Worm (Caenorhabditis elegans) whole organism, L4 larva: ENCODE results near the gene srd-2.
A peak's percentile ranks its signal among the peaks of the same experiment; 100 is the strongest.

Source experiments
- F10B5.3 ChIP-seq: sonication (generic microtip); optimal IDR thresholded peaks from 2 replicates; lab custom pipeline; 2016; ENCODE audit warnings: mild to moderate bottlenecking, missing genetic modification characterization, missing compliant biosample characterization
- F26F4.8 ChIP-seq: fragments of 200-800 bp; sonication (Bioruptor generic); conservative IDR thresholded peaks from 2 replicates; pipeline ENCODE4 v1.3.6; 2022; ENCODE audit warnings: missing genetic modification characterization, missing compliant biosample characterization
- R02D3.7 ChIP-seq: fragments of 150-350 bp; sonication (generic microtip); optimal IDR thresholded peaks from 3 replicates; lab custom pipeline; 2014; ENCODE audit warnings: missing biosample characterization, missing genetic modification characterization
- Y5F2A.4 ChIP-seq: fragments of 200-800 bp; sonication (Bioruptor generic); optimal IDR thresholded peaks from 2 replicates; lab custom pipeline; 2018; ENCODE audit warnings: mild to moderate bottlenecking, missing genetic modification characterization, missing compliant biosample characterization
- ZK337.2 ChIP-seq: fragments of 200-800 bp; sonication (Bioruptor generic); IDR thresholded peaks from 2 replicates; pipeline ENCODE4 v1.3.6; 2022; ENCODE audit warnings: missing genetic modification reagents, missing genetic modification characterization, missing compliant biosample characterization
- aha-1 ChIP-seq: fragments of 150-350 bp; peaks from one replicate; lab custom pipeline; 2014; ENCODE audit warnings: missing biosample characterization, missing genetic modification characterization
- ceh-20 ChIP-seq: fragments of 200-800 bp; sonication (Bioruptor generic); IDR thresholded peaks from 2 replicates; pipeline ENCODE4 v1.3.6; 2022; ENCODE audit warnings: missing genetic modification reagents, missing genetic modification characterization, missing compliant biosample characterization
- ceh-32 ChIP-seq: sonication (generic microtip); optimal IDR thresholded peaks from 2 replicates; lab custom pipeline; 2016; ENCODE audit warnings: mild to moderate bottlenecking, missing genetic modification characterization, missing compliant biosample characterization; ENCODE audit not compliant: poor library complexity
- ceh-62 ChIP-seq: sonication (generic microtip); optimal IDR thresholded peaks from 2 replicates; lab custom pipeline; 2017; ENCODE audit warnings: missing biosample characterization, missing genetic modification characterization
- ces-1 ChIP-seq: fragments of 150-350 bp; sonication (generic microtip); optimal IDR thresholded peaks from 4 replicates; lab custom pipeline; 2014; ENCODE audit warnings: missing biosample characterization, missing genetic modification reagents, missing genetic modification characterization
- cey-2 ChIP-seq: sonication (generic microtip); optimal IDR thresholded peaks from 3 replicates; lab custom pipeline; 2017; ENCODE audit warnings: missing genetic modification characterization, mild to moderate bottlenecking, missing compliant biosample characterization, antibody characterized with exemption, borderline replicate concordance; ENCODE audit not compliant: insufficient read depth
- daf-16 ChIP-seq, 3 experiments: sonication (generic microtip); optimal IDR thresholded peaks; 2 replicates each; lab custom pipeline; 2016 to 2017; ENCODE audit warnings: missing genetic modification characterization in 3 of 3, missing genetic modification reagents in 3 of 3, mild to moderate bottlenecking in 2 of 3, missing compliant biosample characterization in 2 of 3, missing biosample characterization in 1 of 3, moderate library complexity in 1 of 3
- daf-8 ChIP-seq: fragments of 200-800 bp; sonication (Bioruptor generic); IDR thresholded peaks from 2 replicates; pipeline ENCODE4 v1.3.6; 2022; ENCODE audit warnings: missing genetic modification characterization, missing compliant biosample characterization
- dmd-6 ChIP-seq: fragments of 200-800 bp; sonication (Bioruptor generic); IDR thresholded peaks from 2 replicates; pipeline ENCODE4 v1.3.6; 2022; ENCODE audit warnings: missing genetic modification reagents, missing genetic modification characterization, missing compliant biosample characterization
- dpl-1 ChIP-seq: fragments of 150-350 bp; optimal IDR thresholded peaks from 2 replicates; lab custom pipeline; 2014; ENCODE audit warnings: missing biosample characterization, missing genetic modification reagents, missing genetic modification characterization
- egl-27 ChIP-seq: sonication (generic microtip); optimal IDR thresholded peaks from 3 replicates; lab custom pipeline; 2017; ENCODE audit warnings: missing biosample characterization, missing genetic modification reagents, missing genetic modification characterization
- fos-1 ChIP-seq: fragments of 150-350 bp; optimal IDR thresholded peaks from 2 replicates; lab custom pipeline; 2014; ENCODE audit warnings: missing biosample characterization, missing genetic modification characterization
- hlh-11 ChIP-seq: fragments of 200-800 bp; sonication (Bioruptor generic); optimal IDR thresholded peaks from 2 replicates; lab custom pipeline; 2018; ENCODE audit warnings: mild to moderate bottlenecking, missing genetic modification characterization, missing compliant biosample characterization
- lin-13 ChIP-seq: fragments of 150-350 bp; optimal IDR thresholded peaks from 2 replicates; lab custom pipeline; 2014; ENCODE audit warnings: missing biosample characterization, missing genetic modification reagents, missing genetic modification characterization
- lin-29 ChIP-seq: fragments of 200-800 bp; sonication (Bioruptor generic); IDR thresholded peaks from 2 replicates; pipeline ENCODE4 v1.3.6; 2022; ENCODE audit warnings: missing genetic modification reagents, missing genetic modification characterization, missing compliant biosample characterization
- mep-1 ChIP-seq: fragments of 150-350 bp; sonication (generic microtip); optimal IDR thresholded peaks from 3 replicates; lab custom pipeline; 2014; ENCODE audit warnings: missing biosample characterization, missing genetic modification characterization
- mxl-3 ChIP-seq: fragments of 200-800 bp; sonication (Bioruptor generic); optimal IDR thresholded peaks from 2 replicates; lab custom pipeline; 2018; ENCODE audit warnings: mild to moderate bottlenecking, missing genetic modification characterization, missing compliant biosample characterization
- nhr-10 ChIP-seq: fragments of 150-350 bp; optimal IDR thresholded peaks from 2 replicates; lab custom pipeline; 2014; ENCODE audit warnings: missing biosample characterization, missing genetic modification characterization
- nhr-28 ChIP-seq: fragments of 150-350 bp; optimal IDR thresholded peaks from 2 replicates; lab custom pipeline; 2014; ENCODE audit warnings: missing biosample characterization, missing genetic modification characterization
- nhr-42 ChIP-seq: fragments of 200-800 bp; sonication (Bioruptor generic); IDR thresholded peaks from 2 replicates; pipeline ENCODE4 v1.3.6; 2022; ENCODE audit warnings: missing genetic modification characterization, missing compliant biosample characterization
- nhr-48 ChIP-seq: sonication (generic microtip); optimal IDR thresholded peaks from 2 replicates; lab custom pipeline; 2016; ENCODE audit warnings: mild to moderate bottlenecking, missing genetic modification characterization, missing compliant biosample characterization
- nhr-77 ChIP-seq: fragments of 150-350 bp; optimal IDR thresholded peaks from 2 replicates; lab custom pipeline; 2014; ENCODE audit warnings: missing biosample characterization, missing genetic modification characterization
- pha-4 ChIP-seq, 2 experiments: fragments of 150-350 bp in 1 of 2; fragments of 200-800 bp in 1 of 2; sonication (Bioruptor generic) in 1 of 2; IDR thresholded peaks in 1 of 2; optimal IDR thresholded peaks in 1 of 2; 2 replicates each; pipeline versions ENCODE4 v1.3.6 to Lab custom; 2014 to 2022; ENCODE audit warnings: missing genetic modification characterization in 2 of 2, missing genetic modification reagents in 2 of 2, missing biosample characterization in 1 of 2, missing compliant biosample characterization in 1 of 2
- php-3 ChIP-seq: fragments of 200-800 bp; sonication (Bioruptor generic); IDR thresholded peaks from 2 replicates; pipeline ENCODE4 v1.3.6; 2022; ENCODE audit warnings: missing genetic modification reagents, missing genetic modification characterization, missing compliant biosample characterization
- pqm-1 ChIP-seq: sonication (generic microtip); optimal IDR thresholded peaks from 2 replicates; lab custom pipeline; 2017; ENCODE audit warnings: missing biosample characterization, missing genetic modification characterization
- rbr-2 ChIP-seq: sonication (generic microtip); optimal IDR thresholded peaks from 2 replicates; lab custom pipeline; 2016; ENCODE audit warnings: missing genotype, missing genetic modification characterization, missing compliant biosample characterization
- saeg-2 ChIP-seq: fragments of 200-800 bp; sonication (Bioruptor generic); IDR thresholded peaks from 2 replicates; pipeline ENCODE4 v1.3.6; 2022; ENCODE audit warnings: missing genetic modification reagents, missing genetic modification characterization, missing compliant biosample characterization
- set-16 ChIP-seq: fragments of 200-800 bp; sonication (Bioruptor generic); IDR thresholded peaks from 2 replicates; pipeline ENCODE4 v1.3.6; 2022; ENCODE audit warnings: missing genetic modification reagents, missing genetic modification characterization, missing compliant biosample characterization
- spr-1 ChIP-seq: sonication (generic microtip); optimal IDR thresholded peaks from 2 replicates; lab custom pipeline; 2016; ENCODE audit warnings: mild to moderate bottlenecking, missing genetic modification characterization, missing compliant biosample characterization
- tag-97 ChIP-seq: fragments of 200-800 bp; sonication (Bioruptor generic); IDR thresholded peaks from 2 replicates; pipeline ENCODE4 v1.3.6; 2022; ENCODE audit warnings: missing genetic modification characterization, missing compliant biosample characterization
- tra-1 ChIP-seq: fragments of 200-800 bp; sonication (Bioruptor generic); IDR thresholded peaks from 2 replicates; pipeline ENCODE4 v1.3.6; 2022; ENCODE audit warnings: missing genetic modification reagents, missing genetic modification characterization, missing compliant biosample characterization
- unc-39 ChIP-seq: sonication (generic microtip); optimal IDR thresholded peaks from 2 replicates; lab custom pipeline; 2017; ENCODE audit warnings: missing biosample characterization, missing genetic modification characterization
- unc-62 ChIP-seq, 3 experiments: fragments of 150-350 bp in 1 of 3; sonication (generic microtip); optimal IDR thresholded peaks in 2 of 3; peaks in 1 of 3; 1 replicate in 1 of 3; 2 replicates in 2 of 3; lab custom pipeline; 2014 to 2017; ENCODE audit warnings: missing biosample characterization in 3 of 3, missing genetic modification characterization in 3 of 3, missing genetic modification reagents in 3 of 3, missing genotype in 1 of 3
- ztf-7 ChIP-seq: fragments of 150-350 bp; optimal IDR thresholded peaks from 2 replicates; lab custom pipeline; 2014; ENCODE audit warnings: missing biosample characterization, missing genetic modification characterization

The srd-2 gene

ce11 chrII:10146488-10146887, 41.2 kb downstream of the srd-2 start, which contains the start of gene pax-3:
Gene pax-3 (plus strand): TSS chrII:10146570.
- peak in 1 of 2 experiments; percentile 3 for TF ChIP-seq unc-62 (GFP tag; optimal IDR thresholded peaks at IDR 0.05 in 1 of 2; lab: Kevin White, UChicago)
- TF ChIP-seq unc-62 (tag; optimal IDR thresholded peaks at IDR 0.05; lab: Kevin White, UChicago), result no peak
- TF ChIP-seq aha-1, result peak; percentile 88
- TF ChIP-seq rbr-2 (tag; lab: Kevin White, UChicago), result no peak

DNA sequence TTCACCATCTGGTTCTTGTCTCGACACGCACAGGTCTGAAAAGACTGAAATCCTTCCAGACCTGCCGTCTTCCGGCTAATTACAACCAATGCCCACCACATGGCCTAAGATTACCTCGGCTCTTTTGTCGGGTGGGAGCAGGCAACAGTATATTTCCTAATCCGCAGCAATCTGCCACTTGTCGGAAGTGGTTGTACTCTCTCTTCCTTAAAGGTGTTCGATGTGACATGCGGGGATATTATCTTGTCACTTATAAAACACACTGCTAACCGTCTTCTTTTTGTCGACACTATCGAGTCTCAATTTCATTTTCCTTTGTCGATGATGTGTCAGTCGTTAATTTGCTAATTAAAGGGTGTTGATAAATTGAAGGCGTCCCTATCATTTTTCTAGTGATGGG, 43.6 kb downstream of the srd-2 start, which contains the start of gene F27E5.3:
TSS of gene F27E5.3 (minus strand) at position 101 of the 400 bp plus-strand sequence.
- no peak for TF ChIP-seq pqm-1 (tag; lab: Kevin White, UChicago)
- TF ChIP-seq unc-62 (GFP tag; optimal IDR thresholded peaks at IDR 0.05 in 1 of 2; lab: Kevin White, UChicago), result peak in 1 of 2 experiments; percentile 70
- no peak for TF ChIP-seq unc-62 (tag; optimal IDR thresholded peaks at IDR 0.05; lab: Kevin White, UChicago)
- TF ChIP-seq, all 104 proteins: peak for 1

DNA sequence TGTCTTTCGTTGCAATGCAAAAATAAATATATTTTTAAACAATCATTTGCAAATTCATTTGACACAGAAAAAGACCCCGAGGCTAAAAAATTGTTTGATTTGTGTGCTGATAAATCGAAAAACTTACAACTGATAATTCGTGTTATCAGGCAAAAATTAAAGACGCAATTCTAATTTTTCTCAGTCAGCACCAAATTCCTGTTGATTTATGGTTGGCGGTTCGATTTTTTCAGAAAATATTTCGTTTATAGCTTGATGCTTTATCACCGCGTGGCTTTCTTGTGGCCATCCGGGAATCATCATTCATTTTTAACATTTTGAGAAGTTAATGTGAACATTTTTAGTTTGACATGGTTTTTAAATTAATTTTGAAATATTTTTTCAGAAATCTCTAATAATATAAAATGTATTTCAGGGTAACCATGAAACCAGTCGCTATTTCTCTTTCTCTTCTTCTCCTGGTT, 48.5 kb downstream of the srd-2 start, which contains the start of gene asah-2:
TSS of gene asah-2 (plus strand) at position 414 of the 464 bp plus-strand sequence.
- no peak for TF ChIP-seq mep-1
- TF ChIP-seq ceh-62 (tag; lab: Kevin White, UChicago), result no peak
- TF ChIP-seq nhr-77 (tag; lab: Kevin White, UChicago), result no peak
- no peak for TF ChIP-seq tra-1 (GFP tag; lab: Robert Waterston, UW)
- TF ChIP-seq R02D3.7 (tag; lab: Kevin White, UChicago), result no peak
- TF ChIP-seq mxl-3, result peak; percentile 66
- no peak for TF ChIP-seq fos-1 (tag; lab: Kevin White, UChicago)
- TF ChIP-seq saeg-2, result no peak
- no peak for TF ChIP-seq daf-16 (GFP tag; optimal IDR thresholded peaks at IDR 0.05; lab: Kevin White, UChicago)
- no peak for TF ChIP-seq daf-16 (tag; optimal IDR thresholded peaks at IDR 0.05; lab: Kevin White, UChicago)
- peak; percentile 41 for TF ChIP-seq nhr-28
- no peak for TF ChIP-seq tag-97
- 0 out of 2 replicates have a peak, but pooled peaks have one; percentile 24 for TF ChIP-seq php-3 (GFP tag; lab: Robert Waterston, UW)
- no peak for TF ChIP-seq nhr-10 (tag; lab: Kevin White, UChicago)
- TF ChIP-seq unc-39, result no peak
- no peak for TF ChIP-seq lin-29 (GFP tag; lab: Robert Waterston, UW)
- peak; percentile 77 for TF ChIP-seq pqm-1 (tag; lab: Kevin White, UChicago)
- no peak for TF ChIP-seq lin-13
- no peak for TF ChIP-seq ceh-32 (tag; lab: Kevin White, UChicago)
- peak; percentile 8 for TF ChIP-seq hlh-11
- no peak for TF ChIP-seq ZK337.2
- no peak for TF ChIP-seq egl-27 (tag; lab: Kevin White, UChicago)
- peak; percentile 63 for TF ChIP-seq dmd-6
- TF ChIP-seq dpl-1 (GFP tag; lab: Kevin White, UChicago), result no peak
- TF ChIP-seq ztf-7 (tag; lab: Kevin White, UChicago), result no peak
- TF ChIP-seq daf-8 (GFP tag; lab: Robert Waterston, UW), result no peak

DNA sequence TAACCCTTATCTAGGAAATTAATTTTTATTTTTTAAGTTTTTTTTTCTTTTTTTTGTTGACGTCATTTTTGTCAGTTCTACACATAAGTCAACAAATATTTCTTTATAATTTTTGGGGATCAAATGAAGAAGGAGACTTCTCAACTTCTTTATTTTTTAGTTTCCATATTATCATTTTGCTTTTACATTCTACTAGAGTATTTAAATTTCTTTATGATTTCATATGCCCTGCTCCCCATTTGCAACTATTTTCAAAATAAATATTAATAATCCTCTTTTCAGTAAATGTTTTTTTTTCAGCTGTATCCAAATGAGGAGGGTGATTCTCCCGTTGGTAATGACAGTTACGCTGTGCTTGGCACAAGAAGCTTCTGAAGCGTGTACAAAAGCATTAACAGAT, 50.4 kb downstream of the srd-2 start, which contains the start of gene phg-1:
TSS of gene phg-1 (plus strand) at position 301 of the 400 bp plus-strand sequence.
- TF ChIP-seq Y5F2A.4 (GFP tag; lab: Kevin White, UChicago) (no peak), F10B5.3 (tag; lab: Kevin White, UChicago) (no peak), nhr-48 (no peak), ces-1 (GFP tag; lab: Kevin White, UChicago) (no peak), pqm-1 (tag; lab: Kevin White, UChicago) (no peak), pha-4 (GFP tag; IDR thresholded peaks at IDR 0.05; lab: Robert Waterston, UW) (no peak), pha-4 (tag; optimal IDR thresholded peaks at IDR 0.05; lab: Kevin White, UChicago) (no peak), F26F4.8 (no peak), unc-62 (GFP tag; optimal IDR thresholded peaks at IDR 0.05 in 1 of 2; lab: Kevin White, UChicago) (no peak), unc-62 (tag; optimal IDR thresholded peaks at IDR 0.05; lab: Kevin White, UChicago) (no peak), nhr-42 (GFP tag; lab: Robert Waterston, UW) (no peak), ceh-20 (GFP tag; lab: Robert Waterston, UW) (no peak), spr-1 (tag; lab: Kevin White, UChicago) (no peak), set-16 (GFP tag; lab: Robert Waterston, UW) (no peak), cey-2 (tag; lab: Kevin White, UChicago) (no peak)
